Fruit fly (Drosophila melanogaster) Kc167 (cell line): ENCODE data around the gene nan.
A peak's percentile ranks its signal among the peaks of the same experiment; 100 is the strongest.

Experiments used
- Myc ChIP-seq: fragments of >200 bp; optimal IDR thresholded peaks from 2 replicates; lab custom pipeline; 2017; ENCODE audit warnings: missing external identifiers
- Sin3A ChIP-seq: fragments of >200 bp; optimal IDR thresholded peaks from 2 replicates; lab custom pipeline; 2018; ENCODE audit warnings: missing external identifiers
- h ChIP-seq: fragments of >200 bp; optimal IDR thresholded peaks from 3 replicates; lab custom pipeline; 2018; ENCODE audit warnings: missing external identifiers
- insv ChIP-seq: fragments of >200 bp; optimal IDR thresholded peaks from 3 replicates; lab custom pipeline; 2018; ENCODE audit warnings: missing external identifiers
- psq ChIP-seq: fragments of >200 bp; optimal IDR thresholded peaks from 2 replicates; lab custom pipeline; 2017; ENCODE audit warnings: missing external identifiers
- ttk ChIP-seq: sonication (Bioruptor generic); optimal IDR thresholded peaks from 2 replicates; lab custom pipeline; 2017; ENCODE audit warnings: missing external identifiers

nan gene

DNA sequence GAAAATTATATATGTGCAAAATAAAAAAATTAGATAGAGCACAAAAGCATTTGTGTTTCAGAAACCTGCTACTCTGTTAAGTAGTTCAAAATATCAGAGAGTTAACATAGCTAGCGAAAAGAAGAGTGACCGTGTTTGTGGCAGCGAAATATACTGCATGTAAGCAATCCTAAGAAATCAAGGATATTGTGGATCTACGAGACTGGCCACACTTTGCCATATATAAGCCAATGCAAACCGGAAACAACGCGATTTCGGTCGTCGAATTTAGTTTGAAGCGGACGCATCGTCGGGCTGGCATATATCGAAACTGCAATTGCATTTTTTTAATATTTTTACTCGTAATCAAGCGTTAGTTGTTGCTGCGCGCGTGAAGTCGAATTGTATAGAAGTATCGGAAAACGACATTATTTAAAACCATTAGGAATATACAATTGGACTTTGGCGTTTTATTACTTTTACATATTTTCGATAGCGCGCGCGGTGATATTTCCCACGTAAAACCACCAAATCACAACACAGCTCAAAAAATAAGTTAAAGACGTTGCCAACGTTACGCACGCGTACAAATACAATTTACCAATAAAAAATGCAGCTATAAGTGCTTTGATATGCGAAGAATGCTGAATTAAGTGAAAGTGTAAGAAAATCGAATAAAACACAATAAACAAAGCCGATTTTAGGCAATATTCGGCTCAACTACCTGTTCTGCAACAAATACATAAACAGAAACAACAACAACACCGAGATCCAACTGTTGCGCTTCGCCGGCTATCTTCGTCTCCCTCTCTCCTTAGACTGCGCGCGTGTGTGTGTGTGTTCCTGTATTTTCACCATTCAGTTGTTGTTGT lies 1.4 kb upstream of the nan start, which contains the start of gene nuf:
Gene nuf, plus strand, starts transcription at position 246 of the 851 bp plus-strand sequence.
- TF ChIP-seq ttk (lab: Kevin White, UChicago) (no peak), h (lab: Kevin White, UChicago) (no peak), insv (no peak), Sin3A (lab: Kevin White, UChicago) (no peak), Myc (lab: Kevin White, UChicago) (no peak), psq (no peak)

dm6 chr3L:14189957-14190624 lies 643 bp upstream of the nan start:
- TF ChIP-seq Myc (lab: Kevin White, UChicago), result no peak
- peak; percentile 4 for TF ChIP-seq psq
- TF ChIP-seq Sin3A (lab: Kevin White, UChicago), result no peak
- TF ChIP-seq insv, result no peak
- TF ChIP-seq h (lab: Kevin White, UChicago), result no peak
- no peak for TF ChIP-seq ttk (lab: Kevin White, UChicago)

dm6 chr3L:14185049-14185448 lies 4.4 kb downstream of the nan start:
- TF ChIP-seq psq (no peak), h (lab: Kevin White, UChicago) (no peak), ttk (lab: Kevin White, UChicago) (no peak), Myc (lab: Kevin White, UChicago) (no peak), Sin3A (lab: Kevin White, UChicago) (no peak), insv (no peak)

- TF ChIP-seq h (lab: Kevin White, UChicago) (no peak), ttk (lab: Kevin White, UChicago) (no peak), Myc (lab: Kevin White, UChicago) (no peak)
These were observed 10.9 kb downstream of the nan start, which contains the start of gene D for dm6 chr3L:14178520-14178919. D (minus strand) TSS chr3L:14178620.

DNA sequence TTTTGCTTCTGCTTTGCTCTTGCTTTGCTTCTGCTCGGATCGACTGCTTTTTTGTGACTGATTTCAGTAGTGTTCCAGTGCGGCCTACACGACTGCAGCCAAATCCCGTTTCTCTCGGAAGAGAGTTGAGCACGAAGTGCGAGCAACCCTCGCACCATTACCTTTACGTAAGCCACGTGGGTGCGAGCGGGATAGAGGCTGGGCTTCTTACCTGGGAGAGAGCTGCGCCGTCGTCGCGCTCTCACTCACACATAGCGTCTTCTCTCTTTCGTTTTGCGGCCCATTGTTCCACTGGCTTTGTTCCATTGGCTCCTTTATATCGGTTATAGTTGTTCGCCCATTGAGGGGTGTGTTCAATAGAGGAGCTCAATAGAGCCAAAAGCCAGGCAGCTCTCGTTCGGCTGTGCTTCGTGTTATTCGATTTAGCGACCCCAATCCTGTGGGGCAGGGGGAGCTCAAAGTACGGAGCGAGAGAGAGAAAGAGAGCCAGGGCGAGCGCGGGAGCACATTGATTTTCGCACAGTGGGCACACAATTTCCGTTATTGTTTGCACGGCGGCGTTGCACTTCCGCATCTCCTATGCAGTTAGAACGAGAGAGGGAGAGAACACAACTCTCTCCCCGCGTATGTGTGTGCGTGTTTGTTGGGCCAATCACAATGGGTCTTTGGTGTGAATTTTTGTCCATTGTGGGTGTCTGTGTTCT lies 11.8 kb downstream of the nan start:
- TF ChIP-seq h (lab: Kevin White, UChicago), result no peak
- TF ChIP-seq Sin3A (lab: Kevin White, UChicago), result no peak
- TF ChIP-seq ttk (lab: Kevin White, UChicago), result no peak
- TF ChIP-seq psq, result no peak
- TF ChIP-seq Myc (lab: Kevin White, UChicago), result no peak
- no peak for TF ChIP-seq insv

dm6 chr3L:14174197-14174596 lies 15.3 kb downstream of the nan start:
- TF ChIP-seq ttk (lab: Kevin White, UChicago) (no peak), Sin3A (lab: Kevin White, UChicago) (no peak), insv (no peak), psq (no peak), h (lab: Kevin White, UChicago) (no peak), Myc (lab: Kevin White, UChicago) (no peak)

DNA sequence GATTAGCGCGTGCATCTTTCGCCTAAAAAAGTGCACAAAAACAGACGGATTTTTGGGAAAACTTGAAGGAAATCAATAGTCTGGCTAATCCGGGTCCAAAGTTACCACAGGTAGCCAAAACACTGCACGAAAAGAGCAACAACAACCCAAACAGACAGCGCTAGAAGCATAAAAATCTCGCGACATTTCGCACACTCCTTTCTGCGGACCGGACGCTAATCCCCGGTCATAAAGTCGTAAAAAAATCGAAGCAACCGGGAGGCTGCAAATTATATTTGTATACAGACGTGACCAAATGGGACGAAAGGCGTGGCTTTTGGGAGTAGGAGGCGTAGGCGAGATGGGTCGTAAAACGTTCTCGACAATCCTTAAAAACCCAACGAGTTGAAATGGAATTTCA lies 16.1 kb downstream of the nan start:
- no peak for TF ChIP-seq insv
- no peak for TF ChIP-seq psq
- no peak for TF ChIP-seq ttk (lab: Kevin White, UChicago)
- no peak for TF ChIP-seq Sin3A (lab: Kevin White, UChicago)
- no peak for TF ChIP-seq Myc (lab: Kevin White, UChicago)
- no peak for TF ChIP-seq h (lab: Kevin White, UChicago)

DNA sequence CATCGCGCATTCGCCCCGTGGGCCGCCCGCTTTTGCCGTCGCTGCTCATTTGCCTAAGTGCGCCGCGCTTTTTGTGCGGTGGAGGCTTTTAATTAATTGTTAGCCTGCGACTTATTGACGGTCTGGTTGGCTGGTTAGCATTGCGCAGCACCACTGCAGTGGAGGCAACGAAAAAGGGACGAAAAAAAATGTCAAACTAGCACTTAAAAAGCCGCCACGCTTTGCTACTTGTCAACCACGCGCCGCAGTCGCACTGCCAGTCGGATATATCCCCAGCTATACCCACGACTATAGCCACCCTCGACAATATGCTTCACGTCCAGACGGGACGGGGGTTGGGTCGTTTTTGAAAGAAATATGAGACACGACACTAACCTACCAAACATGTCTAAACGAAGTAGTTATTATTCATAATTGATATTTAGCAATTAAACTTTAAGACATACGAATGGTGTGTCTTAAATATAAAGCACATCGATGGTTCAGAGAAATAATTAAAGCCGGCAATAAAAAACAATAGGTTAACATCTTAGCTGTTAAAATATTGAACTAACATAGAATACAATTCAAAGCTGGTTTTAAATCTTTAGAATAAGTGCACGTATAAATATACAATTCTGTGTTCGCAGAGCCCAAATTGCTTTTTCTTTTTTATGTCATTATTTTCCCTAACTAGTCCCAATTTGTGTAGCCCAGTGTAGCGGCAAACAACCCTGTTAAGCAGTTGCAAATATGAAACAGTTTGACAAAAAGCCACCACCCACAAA lies 17.1 kb downstream of the nan start:
- TF ChIP-seq psq, result no peak
- no peak for TF ChIP-seq ttk (lab: Kevin White, UChicago)
- no peak for TF ChIP-seq Myc (lab: Kevin White, UChicago)
- TF ChIP-seq h (lab: Kevin White, UChicago), result no peak
- TF ChIP-seq Sin3A (lab: Kevin White, UChicago), result no peak
- TF ChIP-seq insv, result no peak

- no peak for TF ChIP-seq h (lab: Kevin White, UChicago)
- TF ChIP-seq Myc (lab: Kevin White, UChicago), result no peak
- TF ChIP-seq psq, result no peak
- TF ChIP-seq ttk (lab: Kevin White, UChicago), result no peak
- no peak for TF ChIP-seq Sin3A (lab: Kevin White, UChicago)
- no peak for TF ChIP-seq insv
These were observed 18.9 kb downstream of the nan start for dm6 chr3L:14170531-14170930.

dm6 chr3L:14167917-14168316 lies 21.5 kb downstream of the nan start:
- no peak for TF ChIP-seq Sin3A (lab: Kevin White, UChicago)
- TF ChIP-seq insv, result no peak
- TF ChIP-seq psq, result no peak
- no peak for TF ChIP-seq h (lab: Kevin White, UChicago)
- TF ChIP-seq ttk (lab: Kevin White, UChicago), result no peak
- TF ChIP-seq Myc (lab: Kevin White, UChicago), result no peak

DNA sequence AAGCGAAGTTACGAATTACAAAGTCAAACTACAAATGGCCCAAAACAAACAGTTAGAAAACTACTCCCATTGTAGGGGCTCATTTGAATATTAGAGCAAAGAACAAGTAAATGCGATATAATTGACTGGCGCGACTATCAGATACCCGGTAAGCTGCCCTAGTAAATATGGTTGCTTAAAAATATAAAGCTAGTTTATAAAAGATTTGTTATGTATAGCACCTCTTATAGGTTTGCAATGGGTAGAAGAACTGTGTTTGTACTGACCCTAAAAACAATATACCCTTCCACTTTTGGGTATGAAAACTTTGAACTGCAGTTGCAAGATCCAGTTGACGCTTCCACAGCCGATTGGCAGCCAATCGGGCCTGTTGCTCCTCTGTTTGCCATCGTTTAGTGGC lies 23.2 kb downstream of the nan start:
- TF ChIP-seq h (lab: Kevin White, UChicago), result no peak
- no peak for TF ChIP-seq Myc (lab: Kevin White, UChicago)
- no peak for TF ChIP-seq insv
- TF ChIP-seq Sin3A (lab: Kevin White, UChicago), result no peak
- no peak for TF ChIP-seq ttk (lab: Kevin White, UChicago)
- no peak for TF ChIP-seq psq
